Worm (Caenorhabditis elegans): ENCODE data around the gene clec-54.

DNA sequence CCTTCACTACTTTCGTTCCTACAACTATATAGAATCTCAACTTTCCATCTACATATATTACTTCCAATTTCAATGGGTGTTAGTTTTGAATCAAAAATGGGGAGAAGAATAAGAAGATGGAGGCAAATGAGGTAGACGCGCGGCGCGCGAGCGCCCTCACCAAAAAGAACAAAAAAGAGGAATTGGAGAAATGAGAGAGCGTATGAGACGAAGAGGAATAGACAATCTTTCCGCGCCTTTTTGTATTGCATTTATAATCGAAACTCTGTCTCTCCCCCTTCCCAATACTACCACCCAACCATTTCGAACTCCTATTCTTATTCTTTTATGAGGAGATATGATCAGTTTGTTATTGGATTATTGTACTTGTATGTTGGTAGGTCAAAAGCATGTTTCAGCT lies 23.9 kb downstream of the clec-54 start:
- no peak for TF ChIP-seq mdl-1 (tag; optimal IDR thresholded peaks at IDR 0.05)
- no peak for TF ChIP-seq fkh-10 (GFP tag; optimal IDR thresholded peaks at IDR 0.05)
- TF ChIP-seq tbx-2 (tag; optimal IDR thresholded peaks at IDR 0.05): no peak
- TF ChIP-seq nhr-11 (tag; optimal IDR thresholded peaks at IDR 0.05): no peak
- no peak for TF ChIP-seq efl-1 (optimal IDR thresholded peaks at IDR 0.05)
- no peak for TF ChIP-seq efl-1 (GFP tag; optimal IDR thresholded peaks at IDR 0.05 in 1 of 2)
- no peak for TF ChIP-seq elt-2 (tag; optimal IDR thresholded peaks at IDR 0.05)
- TF ChIP-seq tlp-1 (tag; optimal IDR thresholded peaks at IDR 0.05): no peak
- TF ChIP-seq elt-3 (tag; optimal IDR thresholded peaks at IDR 0.05): no peak
- TF ChIP-seq ztf-11 (tag; optimal IDR thresholded peaks at IDR 0.05): no peak
- no peak for TF ChIP-seq fos-1 (tag; optimal IDR thresholded peaks at IDR 0.05)
- no peak for TF ChIP-seq aly-2 (tag; optimal IDR thresholded peaks at IDR 0.05)
